ENCODE assay signal across 2 worm cellular contexts in genomic region chrV:4698675-4699074, ce11.
TF ChIP-seq lines count a peak whose summit lies in the region.

No protein-coding gene starts in this region.

TF ChIP-seq in whole organism, L1 larva, 84 proteins besides CTCF, POLR2A, EP300 and RAD21:
- no peak for TF ChIP-seq unc-130 (tag; optimal IDR thresholded peaks at IDR 0.05; lab: Kevin White, UChicago)
- TF ChIP-seq unc-30 (tag; optimal IDR thresholded peaks at IDR 0.05; lab: Kevin White, UChicago), result no peak
- TF ChIP-seq elt-3 (tag; optimal IDR thresholded peaks at IDR 0.05; lab: Kevin White, UChicago), result peak in 1 of 6 experiments; percentile 27
- no peak for TF ChIP-seq C16A3.4 (tag; optimal IDR thresholded peaks at IDR 0.05; lab: Kevin White, UChicago)
- TF ChIP-seq mdl-1 (tag; optimal IDR thresholded peaks at IDR 0.05; lab: Kevin White, UChicago), result no peak
- no peak for TF ChIP-seq C04F5.9 (tag; optimal IDR thresholded peaks at IDR 0.05; lab: Kevin White, UChicago)
- TF ChIP-seq blmp-1 (tag; optimal IDR thresholded peaks at IDR 0.05; lab: Kevin White, UChicago), result peak; percentile 36
- TF ChIP-seq grh-1 (GFP tag; IDR thresholded peaks at IDR 0.05; lab: Robert Waterston, UW), result no peak
- no peak for TF ChIP-seq irx-1 (tag; optimal IDR thresholded peaks at IDR 0.05; lab: Kevin White, UChicago)
- no peak for TF ChIP-seq mab-9 (GFP tag; IDR thresholded peaks at IDR 0.05; lab: Robert Waterston, UW)
- TF ChIP-seq sox-4 (tag; optimal IDR thresholded peaks at IDR 0.05; lab: Kevin White, UChicago), result no peak

TF ChIP-seq in whole organism, mixed stage, embryonic, 35 proteins besides CTCF, POLR2A, EP300 and RAD21:
- TF ChIP-seq snpc-4 (tag; optimal IDR thresholded peaks at IDR 0.05; lab: Kevin White, UChicago) (no peak), ceh-43 (GFP tag; optimal IDR thresholded peaks at IDR 0.05; lab: Kevin White, UChicago) (no peak), ceh-39 (tag; optimal IDR thresholded peaks at IDR 0.05; lab: Kevin White, UChicago) (no peak), lin-13 (tag; optimal IDR thresholded peaks at IDR 0.05; lab: Kevin White, UChicago) (no peak), elt-3 (tag; optimal IDR thresholded peaks at IDR 0.05; lab: Kevin White, UChicago) (peak; percentile 82), tbx-8 (GFP tag; optimal IDR thresholded peaks at IDR 0.05; lab: Kevin White, UChicago) (no peak), nhr-28 (tag; optimal IDR thresholded peaks at IDR 0.05; lab: Kevin White, UChicago) (no peak), ham-2 (GFP tag; optimal IDR thresholded peaks at IDR 0.05; lab: Kevin White, UChicago) (no peak), unc-62 (GFP tag; optimal IDR thresholded peaks at IDR 0.05; lab: Kevin White, UChicago) (no peak), ceh-83 (GFP tag; optimal IDR thresholded peaks at IDR 0.05; lab: Kevin White, UChicago) (no peak), blmp-1 (tag; optimal IDR thresholded peaks at IDR 0.05; lab: Kevin White, UChicago) (no peak), nhr-76 (tag; optimal IDR thresholded peaks at IDR 0.05; lab: Kevin White, UChicago) (no peak), sem-2 (GFP tag; optimal IDR thresholded peaks at IDR 0.05; lab: Kevin White, UChicago) (no peak), elt-1 (tag; optimal IDR thresholded peaks at IDR 0.05; lab: Kevin White, UChicago; ENCODE audit: borderline replicate concordance, insufficient read depth) (peak; percentile 52), ces-1 (GFP tag; optimal IDR thresholded peaks at IDR 0.05; lab: Kevin White, UChicago) (no peak)

Comparison
In these comparisons a context has a peak if more than half of its experiments do, and no peak if none do; other contexts are left out.
1. Of the 14 proteins assayed by ChIP-seq in both whole organism, L1 larva and whole organism, mixed stage, embryonic: peak only in whole organism, L1 larva: blmp-1; only in whole organism, mixed stage, embryonic: none; in both: none; in neither: 12; mixed calls (peak in some experiments, not most) for 1.